Worm (Caenorhabditis elegans): ENCODE data around the gene T12C9.7.

- TF ChIP-seq zip-2 (tag; optimal IDR thresholded peaks at IDR 0.05) (no peak), skn-1 (tag; optimal IDR thresholded peaks at IDR 0.05) (no peak), mes-2 (tag; optimal IDR thresholded peaks at IDR 0.05; ENCODE audit: poor library complexity, severe bottlenecking) (no peak), zfp-2 (tag; optimal IDR thresholded peaks at IDR 0.05) (no peak), nhr-77 (tag; optimal IDR thresholded peaks at IDR 0.05) (no peak), ZK546.5 (tag; optimal IDR thresholded peaks at IDR 0.05) (no peak), nhr-28 (tag; optimal IDR thresholded peaks at IDR 0.05) (no peak), egl-27 (tag; optimal IDR thresholded peaks at IDR 0.05) (no peak), ceh-82 (tag; optimal IDR thresholded peaks at IDR 0.05) (no peak), nhr-42 (GFP tag; IDR thresholded peaks at IDR 0.05) (no peak), pqm-1 (tag; optimal IDR thresholded peaks at IDR 0.05) (no peak), attf-4 (tag; optimal IDR thresholded peaks at IDR 0.05) (no peak)
Measured at ce11 chrII:4505097-4505626, 44.4 kb upstream of the T12C9.7 start, which contains the start of gene camt-1.
